Fruit fly (Drosophila melanogaster): Measurements from ENCODE around the gene CG1632.
A peak's percentile ranks its signal among the peaks of the same experiment; 100 is the strongest.

- TF ChIP-seq CG8301 (tag; optimal IDR thresholded peaks at IDR 0.05) (peak; percentile 59), Snoo (tag; optimal IDR thresholded peaks at IDR 0.05) (no peak), CG9948 (tag; optimal IDR thresholded peaks at IDR 0.05) (peak; percentile 90), Pif1A (GFP tag; optimal IDR thresholded peaks at IDR 0.05) (no peak), CG17806 (tag; optimal IDR thresholded peaks at IDR 0.05) (peak; percentile 75), CG14655 (GFP tag; optimal IDR thresholded peaks at IDR 0.05) (peak; percentile 86), CG15710 (tag; optimal IDR thresholded peaks at IDR 0.05) (peak; percentile 79), fd96Ca (GFP tag; IDR thresholded peaks at IDR 0.05) (no peak), Ets98B (GFP tag; IDR thresholded peaks at IDR 0.05) (no peak)
These were observed 37.2 kb upstream of the CG1632 start for dm6 chrX:8215094-8215854.
